Worm (Caenorhabditis elegans) whole organism, young adult: Measurements from ENCODE around the gene F58B3.4.

Source experiments
- B0035.1 ChIP-seq: sonication (generic microtip); optimal IDR thresholded peaks from 2 replicates; lab custom pipeline; 2016; ENCODE audit warnings: missing genetic modification characterization, mild to moderate bottlenecking, missing compliant biosample characterization, missing genotype, missing genetic modification reagents
- F33H1.4 ChIP-seq: fragments of 200-800 bp; sonication (Bioruptor generic); IDR thresholded peaks from 2 replicates; pipeline ENCODE4 v1.3.6; 2022; ENCODE audit warnings: missing genetic modification reagents, missing genetic modification characterization, missing compliant biosample characterization
- F52B5.7 ChIP-seq: sonication (generic microtip); optimal IDR thresholded peaks from 2 replicates; lab custom pipeline; 2016; ENCODE audit warnings: mild to moderate bottlenecking, missing genetic modification characterization, missing compliant biosample characterization
- T26A5.8 ChIP-seq: sonication (generic microtip); optimal IDR thresholded peaks from 2 replicates; lab custom pipeline; 2016; ENCODE audit warnings: missing genetic modification characterization, missing compliant biosample characterization
- Y56A3A.18 ChIP-seq: fragments of 200-800 bp; sonication (Bioruptor generic); IDR thresholded peaks from 2 replicates; pipeline ENCODE4 v1.3.6; 2022; ENCODE audit warnings: missing genetic modification reagents, missing genetic modification characterization, missing compliant biosample characterization
- Y67H2A.10 ChIP-seq: fragments of 200-800 bp; sonication (Bioruptor generic); conservative IDR thresholded peaks from 2 replicates; pipeline ENCODE4 v1.3.6; 2022; ENCODE audit warnings: missing genetic modification reagents, missing genetic modification characterization, missing compliant biosample characterization
- Y79H2A.3 ChIP-seq: fragments of 200-800 bp; sonication (Bioruptor generic); conservative IDR thresholded peaks from 2 replicates; pipeline ENCODE4 v1.3.6; 2022; ENCODE audit warnings: missing genetic modification reagents, missing genetic modification characterization, missing compliant biosample characterization
- ZK185.1 ChIP-seq: sonication (generic microtip); optimal IDR thresholded peaks from 2 replicates; lab custom pipeline; 2016; ENCODE audit warnings: mild to moderate bottlenecking, missing genetic modification characterization, missing compliant biosample characterization; ENCODE audit not compliant: poor library complexity, severe bottlenecking
- athp-1 ChIP-seq: sonication (generic microtip); optimal IDR thresholded peaks from 2 replicates; lab custom pipeline; 2017; ENCODE audit warnings: mild to moderate bottlenecking, missing genetic modification characterization, missing compliant biosample characterization
- attf-6 ChIP-seq: fragments of 200-800 bp; sonication (Bioruptor generic); IDR thresholded peaks from 2 replicates; pipeline ENCODE4 v1.3.6; 2022; ENCODE audit warnings: missing genetic modification reagents, missing genetic modification characterization, missing compliant biosample characterization
- cebp-1 ChIP-seq, 2 experiments: fragments of 200-800 bp in 1 of 2; sonication (Bioruptor generic) in 1 of 2; sonication (generic microtip) in 1 of 2; IDR thresholded peaks in 1 of 2; optimal IDR thresholded peaks in 1 of 2; 2 replicates each; pipeline versions ENCODE4 v1.3.6 to Lab custom; 2017 to 2022; ENCODE audit warnings: missing compliant biosample characterization in 2 of 2, missing genetic modification characterization in 2 of 2, mild to moderate bottlenecking in 1 of 2, missing genetic modification reagents in 1 of 2, moderate library complexity in 1 of 2
- ceh-100 ChIP-seq: fragments of 200-800 bp; sonication (Bioruptor generic); IDR thresholded peaks from 2 replicates; pipeline ENCODE4 v1.3.6; 2022; ENCODE audit warnings: missing genetic modification reagents, missing genetic modification characterization, missing compliant biosample characterization
- ceh-27 ChIP-seq: fragments of 200-800 bp; sonication (Bioruptor generic); optimal IDR thresholded peaks from 2 replicates; lab custom pipeline; 2018; ENCODE audit warnings: mild to moderate bottlenecking, missing genetic modification characterization, moderate library complexity, missing compliant biosample characterization
- ceh-79 ChIP-seq: sonication (generic microtip); optimal IDR thresholded peaks from 2 replicates; lab custom pipeline; 2017; ENCODE audit warnings: mild to moderate bottlenecking, missing genetic modification characterization, missing compliant biosample characterization
- egl-18 ChIP-seq: fragments of 200-800 bp; sonication (Bioruptor generic); IDR thresholded peaks from 2 replicates; pipeline ENCODE4 v1.3.6; 2022; ENCODE audit warnings: missing genetic modification reagents, missing genetic modification characterization, missing compliant biosample characterization
- ets-4 ChIP-seq: fragments of 200-800 bp; sonication (Bioruptor generic); optimal IDR thresholded peaks from 2 replicates; lab custom pipeline; 2018; ENCODE audit warnings: mild to moderate bottlenecking, missing genetic modification characterization, missing compliant biosample characterization
- fkh-3 ChIP-seq: sonication (generic microtip); optimal IDR thresholded peaks from 2 replicates; lab custom pipeline; 2016; ENCODE audit warnings: mild to moderate bottlenecking, missing genetic modification characterization, missing compliant biosample characterization
- lin-26 ChIP-seq: fragments of 200-800 bp; sonication (Bioruptor generic); IDR thresholded peaks from 2 replicates; pipeline ENCODE4 v1.3.6; 2022; ENCODE audit warnings: missing genetic modification reagents, missing genetic modification characterization, missing compliant biosample characterization
- lin-35 ChIP-seq, 3 experiments: fragments of 150-350 bp in 2 of 3; sonication (generic microtip) in 1 of 3; optimal IDR thresholded peaks; 2 replicates each; lab custom pipeline; 2014 to 2018; ENCODE audit warnings: missing biosample characterization in 3 of 3, missing genetic modification characterization in 3 of 3, missing genetic modification reagents in 3 of 3
- lin-54 ChIP-seq: fragments of 200-800 bp; sonication (Bioruptor generic); optimal IDR thresholded peaks from 2 replicates; lab custom pipeline; 2018; ENCODE audit warnings: mild to moderate bottlenecking, missing genetic modification characterization, missing compliant biosample characterization
- lsl-1 ChIP-seq: fragments of 200-800 bp; sonication (Bioruptor generic); optimal IDR thresholded peaks from 2 replicates; lab custom pipeline; 2018; ENCODE audit warnings: mild to moderate bottlenecking, missing genetic modification characterization, moderate library complexity, missing compliant biosample characterization
- lsy-27 ChIP-seq: sonication (generic microtip); optimal IDR thresholded peaks from 2 replicates; lab custom pipeline; 2017; ENCODE audit warnings: missing genetic modification characterization, mild to moderate bottlenecking, missing compliant biosample characterization, antibody characterized with exemption, missing genotype, borderline replicate concordance; ENCODE audit not compliant: insufficient read depth
- madf-3 ChIP-seq: fragments of 200-800 bp; sonication (Bioruptor generic); IDR thresholded peaks from 2 replicates; pipeline ENCODE4 v1.3.6; 2022; ENCODE audit warnings: missing genetic modification reagents, missing genetic modification characterization, missing compliant biosample characterization
- mel-28 ChIP-seq: sonication (generic microtip); optimal IDR thresholded peaks from 2 replicates; lab custom pipeline; 2016; ENCODE audit warnings: borderline replicate concordance, mild to moderate bottlenecking, missing genetic modification characterization, missing compliant biosample characterization
- mes-4 ChIP-seq: sonication (generic microtip); optimal IDR thresholded peaks from 2 replicates; lab custom pipeline; 2016; ENCODE audit warnings: missing genotype, missing genetic modification characterization, missing compliant biosample characterization
- nfya-1 ChIP-seq: sonication (generic microtip); optimal IDR thresholded peaks from 2 replicates; lab custom pipeline; 2017; ENCODE audit warnings: antibody characterized with exemption, missing compliant biosample characterization, missing genetic modification characterization, borderline replicate concordance; ENCODE audit not compliant: insufficient read depth
- nfya-2 ChIP-seq: fragments of 200-800 bp; sonication (Bioruptor generic); IDR thresholded peaks from 2 replicates; pipeline ENCODE4 v1.3.6; 2022; ENCODE audit warnings: missing genetic modification reagents, missing genetic modification characterization, missing compliant biosample characterization
- nfyb-1 ChIP-seq: fragments of 200-800 bp; sonication (Bioruptor generic); IDR thresholded peaks from 2 replicates; pipeline ENCODE4 v1.3.6; 2022; ENCODE audit warnings: missing genetic modification reagents, missing genetic modification characterization, missing compliant biosample characterization
- pha-4 ChIP-seq: fragments of 150-350 bp; sonication (generic microtip); optimal IDR thresholded peaks from 2 replicates; lab custom pipeline; 2014; ENCODE audit warnings: missing biosample characterization, missing genetic modification reagents, missing genetic modification characterization
- rec-8 ChIP-seq, 2 experiments: sonication (generic microtip); optimal IDR thresholded peaks; 2 replicates each; lab custom pipeline; 2016; ENCODE audit warnings: mild to moderate bottlenecking in 2 of 2, missing genetic modification characterization in 2 of 2, missing genetic modification reagents in 2 of 2, missing genotype in 2 of 2, missing biosample characterization in 1 of 2, missing compliant biosample characterization in 1 of 2, moderate library complexity in 1 of 2
- rpc-1 ChIP-seq, 2 experiments: fragments of 150-350 bp in 1 of 2; sonication (generic microtip) in 1 of 2; optimal IDR thresholded peaks; 2 replicates each; lab custom pipeline; 2014 to 2018; ENCODE audit warnings: missing biosample characterization in 1 of 2, missing genetic modification characterization in 1 of 2, missing genetic modification reagents in 1 of 2, missing genotype in 1 of 2
- sea-2 ChIP-seq: fragments of 200-800 bp; sonication (Bioruptor generic); IDR thresholded peaks from 2 replicates; pipeline ENCODE4 v1.3.6; 2022; ENCODE audit warnings: missing genetic modification characterization, missing compliant biosample characterization
- snpc-3.4 ChIP-seq: sonication (generic microtip); optimal IDR thresholded peaks from 2 replicates; lab custom pipeline; 2017; ENCODE audit warnings: missing genetic modification characterization, mild to moderate bottlenecking, missing compliant biosample characterization, antibody characterized with exemption, moderate library complexity, missing genotype, missing genetic modification reagents
- sptf-2 ChIP-seq: fragments of 200-800 bp; sonication (Bioruptor generic); optimal IDR thresholded peaks from 2 replicates; lab custom pipeline; 2018; ENCODE audit warnings: mild to moderate bottlenecking, missing genetic modification characterization, missing compliant biosample characterization
- xnd-1 ChIP-seq: sonication (generic microtip); optimal IDR thresholded peaks from 2 replicates; lab custom pipeline; 2016; ENCODE audit warnings: missing genotype, missing genetic modification reagents, missing genetic modification characterization, missing compliant biosample characterization
- zfh-2 ChIP-seq: fragments of 200-800 bp; sonication (Bioruptor generic); conservative IDR thresholded peaks from 2 replicates; pipeline ENCODE4 v1.3.6; 2022; ENCODE audit warnings: missing genetic modification reagents, missing genetic modification characterization, missing compliant biosample characterization
- ztf-26 ChIP-seq: sonication (generic microtip); optimal IDR thresholded peaks from 2 replicates; lab custom pipeline; 2017; ENCODE audit warnings: missing genetic modification characterization, missing compliant biosample characterization
- ztf-6 ChIP-seq: fragments of 200-800 bp; sonication (Bioruptor generic); IDR thresholded peaks from 2 replicates; pipeline ENCODE4 v1.3.6; 2022; ENCODE audit warnings: missing genetic modification reagents, missing genetic modification characterization, missing compliant biosample characterization

F58B3.4 gene

DNA sequence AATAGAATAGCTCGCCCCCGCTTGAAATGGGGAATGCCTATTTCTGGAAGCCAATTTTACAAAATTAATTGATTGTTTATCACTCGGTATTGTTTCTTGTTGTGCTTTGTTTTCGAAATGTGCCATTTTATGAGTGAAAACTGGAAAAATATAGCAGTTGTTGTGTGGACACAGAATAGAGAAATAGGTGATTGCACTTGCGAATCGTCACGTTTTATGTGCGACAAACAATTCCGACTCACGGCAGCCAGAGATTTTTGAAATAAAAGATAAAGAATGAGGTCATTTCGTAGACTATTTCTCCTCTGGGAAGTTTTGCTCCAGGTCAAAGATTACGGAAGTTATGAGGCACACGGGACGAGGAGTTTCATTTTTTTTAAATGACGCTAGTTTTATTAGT lies 15.3 kb upstream of the F58B3.4 start:
- TF ChIP-seq ceh-27 (GFP tag; lab: Kevin White, UChicago) = no peak
- no peak for TF ChIP-seq snpc-3.4 (tag; lab: Kevin White, UChicago)
- TF ChIP-seq Y56A3A.18 (GFP tag; lab: Robert Waterston, UW) = no peak
- no peak for TF ChIP-seq ZK185.1 (tag; lab: Kevin White, UChicago)
- TF ChIP-seq mes-4 (tag; lab: Kevin White, UChicago) = no peak
- TF ChIP-seq nfya-2 = no peak
- no peak for TF ChIP-seq mel-28 (tag; lab: Kevin White, UChicago)
- no peak for TF ChIP-seq athp-1 (tag; lab: Kevin White, UChicago)
- TF ChIP-seq T26A5.8 = no peak
- TF ChIP-seq fkh-3 (tag; lab: Kevin White, UChicago) = no peak
- no peak for TF ChIP-seq rec-8 (tag; optimal IDR thresholded peaks at IDR 0.05; lab: Kevin White, UChicago)
- TF ChIP-seq ets-4 (GFP tag; lab: Kevin White, UChicago) = no peak
- no peak for TF ChIP-seq sptf-2 (GFP tag; lab: Kevin White, UChicago)
- no peak for TF ChIP-seq B0035.1 (tag; lab: Kevin White, UChicago)

DNA sequence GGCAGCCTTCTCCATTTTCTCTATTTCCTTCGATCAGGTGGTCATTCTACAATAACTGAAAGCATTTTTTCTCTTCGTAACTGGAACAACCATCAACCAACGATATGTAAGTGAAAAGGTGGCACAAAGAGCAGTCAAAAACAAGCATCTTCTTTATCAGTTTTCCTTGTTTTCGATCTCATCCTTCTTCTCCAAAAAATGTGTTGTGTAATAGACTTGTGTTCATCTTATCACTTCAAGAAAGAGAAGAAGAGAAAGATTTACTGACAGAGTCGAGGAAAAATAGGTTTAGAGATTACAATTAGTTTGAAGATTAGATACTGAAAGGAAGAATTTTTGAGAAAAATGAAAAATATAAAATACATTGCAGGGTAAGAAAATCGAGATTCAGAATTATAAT lies 13.7 kb upstream of the F58B3.4 start:
- TF ChIP-seq rpc-1 (optimal IDR thresholded peaks at IDR 0.05; lab: Kevin White, UChicago) (no peak), rpc-1 (tag; optimal IDR thresholded peaks at IDR 0.05; lab: Kevin White, UChicago) (no peak), ztf-6 (GFP tag; lab: Robert Waterston, UW) (no peak), nfyb-1 (no peak), attf-6 (GFP tag; lab: Robert Waterston, UW) (no peak)

DNA sequence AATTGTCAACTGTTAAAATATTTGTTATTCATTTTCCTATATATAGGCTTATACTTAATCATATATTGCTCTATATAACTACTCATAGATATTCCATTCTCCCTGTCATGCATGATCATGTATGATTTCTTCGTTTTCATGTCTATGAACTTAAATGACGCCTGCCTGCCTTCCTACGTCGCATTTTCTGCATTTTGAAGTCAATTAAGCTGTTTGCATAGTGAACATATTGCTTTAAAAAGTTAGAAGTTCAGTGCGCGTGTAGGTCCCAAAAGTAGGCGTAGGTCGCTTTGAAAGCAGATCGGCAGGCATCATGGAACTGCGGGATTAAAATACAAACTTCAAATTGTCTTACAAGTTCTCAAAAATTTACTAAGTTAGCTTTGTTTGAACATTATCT lies 13.1 kb upstream of the F58B3.4 start:
- TF ChIP-seq xnd-1 = no peak
- peak; percentile 13 for TF ChIP-seq F52B5.7 (tag; lab: Kevin White, UChicago)
- 0 out of 2 replicates have a peak, but pooled peaks have one; percentile 22 for TF ChIP-seq cebp-1 (GFP tag; IDR thresholded peaks at IDR 0.05; lab: Robert Waterston, UW)
- TF ChIP-seq cebp-1 (tag; optimal IDR thresholded peaks at IDR 0.05; lab: Kevin White, UChicago) = peak; percentile 21
- no peak for TF ChIP-seq madf-3

DNA sequence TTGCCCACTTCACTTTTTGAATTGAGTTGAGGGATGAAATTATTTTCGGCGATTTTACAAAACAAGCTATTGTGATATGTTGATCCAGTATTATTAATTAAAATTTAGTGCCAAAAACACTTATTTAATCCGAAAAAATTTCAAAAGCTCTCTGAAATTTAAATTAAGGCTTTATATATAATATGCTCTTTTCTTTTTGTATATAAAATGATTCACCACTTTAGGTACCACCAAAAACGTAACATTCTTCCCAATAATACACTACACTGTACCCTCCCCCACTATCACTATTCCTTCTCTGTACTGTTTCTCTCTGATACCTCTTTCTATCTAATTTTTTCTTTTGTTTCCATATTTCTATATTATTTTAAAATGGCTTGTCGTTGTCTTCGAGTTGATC lies 12.2 kb upstream of the F58B3.4 start, which contains the start of gene prx-2:
prx-2 (plus strand) TSS at position 301 of the 400 bp plus-strand sequence.
- TF ChIP-seq lsy-27 (tag; lab: Kevin White, UChicago) (no peak), lin-26 (GFP tag; lab: Robert Waterston, UW) (no peak), pha-4 (tag; lab: Kevin White, UChicago) (no peak), nfya-1 (tag; lab: Kevin White, UChicago) (no peak), mes-4 (tag; lab: Kevin White, UChicago) (no peak), ceh-79 (tag; lab: Kevin White, UChicago) (no peak), mel-28 (tag; lab: Kevin White, UChicago) (no peak), lsl-1 (GFP tag; lab: Kevin White, UChicago) (no peak), F33H1.4 (GFP tag; lab: Robert Waterston, UW) (no peak), Y79H2A.3 (GFP tag; lab: Robert Waterston, UW) (no peak), zfh-2 (no peak), lin-54 (GFP tag; lab: Kevin White, UChicago) (no peak), lin-35 (GFP tag; optimal IDR thresholded peaks at IDR 0.05; lab: Kevin White, UChicago) (no peak), ceh-100 (no peak), Y67H2A.10 (GFP tag; lab: Robert Waterston, UW) (no peak), egl-18 (GFP tag; lab: Robert Waterston, UW) (no peak), cebp-1 (GFP tag; IDR thresholded peaks at IDR 0.05; lab: Robert Waterston, UW) (no peak), cebp-1 (tag; optimal IDR thresholded peaks at IDR 0.05; lab: Kevin White, UChicago) (no peak), sea-2 (no peak), ztf-26 (tag; lab: Kevin White, UChicago) (no peak)
